Fruit fly (Drosophila melanogaster) whole organism, embryonic: ENCODE results near the gene Aatf.
A peak's percentile ranks its signal among the peaks of the same experiment; 100 is the strongest.

Experiments
- Abd-B ChIP-seq: fragments of 200-800 bp; sonication (Bioruptor generic); optimal IDR thresholded peaks from 2 replicates; lab custom pipeline; 2018; ENCODE audit warnings: missing biosample characterization, mild to moderate bottlenecking, missing genetic modification characterization, moderate library complexity
- BEAF-32 ChIP-seq: fragments of 200-800 bp; sonication (Bioruptor generic); optimal IDR thresholded peaks from 3 replicates; lab custom pipeline; 2017; ENCODE audit warnings: missing biosample characterization, missing genetic modification characterization, mild to moderate bottlenecking, moderate library complexity, missing genetic modification reagents
- Bgb ChIP-seq: fragments of 200-800 bp; sonication (Bioruptor generic); IDR thresholded peaks from 2 replicates; pipeline ENCODE4 v1.3.6; 2022; ENCODE audit warnings: missing biosample characterization, missing genetic modification characterization; ENCODE audit not compliant: partially characterized antibody
- CG10267 ChIP-seq: fragments of 200-800 bp; sonication (Bioruptor generic); optimal IDR thresholded peaks from 2 replicates; lab custom pipeline; 2018; ENCODE audit warnings: missing biosample characterization, mild to moderate bottlenecking, missing genetic modification characterization, moderate library complexity
- CG11247 ChIP-seq: fragments of 200-800 bp; sonication (Bioruptor generic); IDR thresholded peaks from 2 replicates; pipeline ENCODE4 v1.3.6; 2022; ENCODE audit warnings: missing biosample characterization, missing genetic modification characterization
- CG12659 ChIP-seq: fragments of 200-800 bp; sonication (Bioruptor generic); optimal IDR thresholded peaks from 3 replicates; lab custom pipeline; 2017; ENCODE audit warnings: mild to moderate bottlenecking, missing biosample characterization, missing genetic modification reagents, missing genetic modification characterization
- CG12744 ChIP-seq: fragments of 200-800 bp; sonication (Bioruptor generic); optimal IDR thresholded peaks from 2 replicates; lab custom pipeline; 2016; ENCODE audit warnings: missing biosample characterization, missing genetic modification characterization
- CG13287 ChIP-seq: fragments of 200-800 bp; sonication (Bioruptor generic); IDR thresholded peaks from 2 replicates; pipeline ENCODE4 v1.3.6; 2022; ENCODE audit warnings: missing biosample characterization, missing genetic modification characterization; ENCODE audit not compliant: partially characterized antibody
- CG14710 ChIP-seq: fragments of 200-800 bp; sonication (Bioruptor generic); optimal IDR thresholded peaks from 3 replicates; lab custom pipeline; 2019; ENCODE audit warnings: missing biosample characterization, mild to moderate bottlenecking, missing genetic modification characterization, moderate library complexity
- CG16813 ChIP-seq: fragments of 200-800 bp; sonication (Bioruptor generic); IDR thresholded peaks from 3 replicates; pipeline ENCODE4 v1.3.6; 2022; ENCODE audit warnings: missing biosample characterization, missing genetic modification characterization; ENCODE audit not compliant: partially characterized antibody
- CG1792 ChIP-seq: fragments of 200-800 bp; sonication (Bioruptor generic); optimal IDR thresholded peaks from 2 replicates; lab custom pipeline; 2016; ENCODE audit warnings: missing biosample characterization, missing genetic modification characterization
- CG2116 ChIP-seq: fragments of 200-800 bp; sonication (Bioruptor generic); optimal IDR thresholded peaks from 3 replicates; lab custom pipeline; 2018; ENCODE audit warnings: missing biosample characterization, mild to moderate bottlenecking, missing genetic modification characterization
- CG2129 ChIP-seq: fragments of 200-800 bp; sonication (Bioruptor generic); IDR thresholded peaks from 2 replicates; pipeline ENCODE4 v1.3.6; 2022; ENCODE audit warnings: missing biosample characterization, missing genetic modification characterization; ENCODE audit not compliant: partially characterized antibody
- CG3847 ChIP-seq: fragments of 200-800 bp; sonication (Bioruptor generic); IDR thresholded peaks from 2 replicates; pipeline ENCODE4 v1.3.6; 2022; ENCODE audit warnings: missing biosample characterization, missing genetic modification characterization
- CG3995 ChIP-seq: fragments of 200-800 bp; sonication (Bioruptor generic); optimal IDR thresholded peaks from 3 replicates; lab custom pipeline; 2016; ENCODE audit warnings: missing biosample characterization, missing genetic modification characterization
- CG4617 ChIP-seq: fragments of 200-800 bp; sonication (Bioruptor generic); optimal IDR thresholded peaks from 3 replicates; lab custom pipeline; 2016; ENCODE audit warnings: missing biosample characterization, missing genetic modification characterization, borderline replicate concordance
- CG6791 ChIP-seq: fragments of 200-800 bp; sonication (Bioruptor generic); IDR thresholded peaks from 3 replicates; pipeline ENCODE4 v1.3.6; 2022; ENCODE audit warnings: missing biosample characterization, missing genetic modification characterization; ENCODE audit not compliant: partially characterized antibody
- CG7963 ChIP-seq: fragments of 200-800 bp; sonication (Bioruptor generic); IDR thresholded peaks from 3 replicates; pipeline ENCODE4 v1.3.6; 2022; ENCODE audit warnings: missing biosample characterization, missing genetic modification characterization; ENCODE audit not compliant: partially characterized antibody
- CkIIα-i1 ChIP-seq: fragments of 200-800 bp; sonication (Bioruptor generic); IDR thresholded peaks from 2 replicates; pipeline ENCODE4 v1.3.6; 2022; ENCODE audit warnings: missing biosample characterization, missing genetic modification characterization
- D ChIP-seq, 2 experiments: fragments of 200-800 bp in 1 of 2; fragments of >200 bp in 1 of 2; sonication (Bioruptor generic) in 1 of 2; optimal IDR thresholded peaks; 2 replicates in 1 of 2; 3 replicates in 1 of 2; lab custom pipeline; 2017; ENCODE audit warnings: mild to moderate bottlenecking in 1 of 2, missing biosample characterization in 1 of 2, missing genetic modification characterization in 1 of 2, missing genetic modification reagents in 1 of 2
- Dll ChIP-seq: fragments of 200-800 bp; sonication (Bioruptor generic); IDR thresholded peaks from 4 replicates; pipeline ENCODE4 v1.3.6; 2022; ENCODE audit warnings: missing biosample characterization, missing genetic modification characterization; ENCODE audit not compliant: partially characterized antibody
- Doc3 ChIP-seq: fragments of 200-800 bp; sonication (Bioruptor generic); IDR thresholded peaks from 3 replicates; pipeline ENCODE4 v1.3.6; 2022; ENCODE audit warnings: missing biosample characterization, missing genetic modification characterization; ENCODE audit not compliant: partially characterized antibody
- Dp ChIP-seq: fragments of 200-800 bp; sonication (Bioruptor generic); optimal IDR thresholded peaks from 2 replicates; lab custom pipeline; 2018; ENCODE audit warnings: missing biosample characterization, mild to moderate bottlenecking, missing genetic modification characterization, moderate library complexity
- Dref ChIP-seq: fragments of 200-800 bp; sonication (Bioruptor generic); IDR thresholded peaks from 2 replicates; pipeline ENCODE4 v1.3.6; 2022; ENCODE audit warnings: missing biosample characterization, missing genetic modification characterization
- Elba2 ChIP-seq: fragments of 200-800 bp; sonication (Bioruptor generic); optimal IDR thresholded peaks from 3 replicates; lab custom pipeline; 2016; ENCODE audit warnings: missing biosample characterization, missing genetic modification characterization
- Ets97D ChIP-seq: fragments of 200-800 bp; sonication (Bioruptor generic); optimal IDR thresholded peaks from 3 replicates; lab custom pipeline; 2016; ENCODE audit warnings: missing biosample characterization, missing genetic modification characterization
- HLH4C ChIP-seq: fragments of 200-800 bp; sonication (Bioruptor generic); IDR thresholded peaks from 3 replicates; pipeline ENCODE4 v1.3.6; 2022; ENCODE audit warnings: missing biosample characterization, missing genetic modification characterization; ENCODE audit not compliant: partially characterized antibody
- Hmr ChIP-seq: fragments of 200-800 bp; sonication (Bioruptor generic); optimal IDR thresholded peaks from 3 replicates; lab custom pipeline; 2017; ENCODE audit warnings: mild to moderate bottlenecking, missing biosample characterization, missing genetic modification reagents, missing genetic modification characterization
- Kr ChIP-seq: fragments of 200-800 bp; sonication (Bioruptor generic); optimal IDR thresholded peaks from 2 replicates; lab custom pipeline; 2017; ENCODE audit warnings: missing biosample characterization, mild to moderate bottlenecking, missing genetic modification characterization
- MESR4 ChIP-seq: fragments of 200-800 bp; sonication (Bioruptor generic); optimal IDR thresholded peaks from 2 replicates; lab custom pipeline; 2018; ENCODE audit warnings: missing biosample characterization, mild to moderate bottlenecking, missing genetic modification characterization, moderate library complexity
- Sry-δ ChIP-seq: fragments of 200-800 bp; sonication (Bioruptor generic); optimal IDR thresholded peaks from 2 replicates; lab custom pipeline; 2016; ENCODE audit warnings: missing biosample characterization, missing genetic modification characterization
- amos ChIP-seq: fragments of 200-800 bp; sonication (Bioruptor generic); IDR thresholded peaks from 2 replicates; pipeline ENCODE4 v1.3.6; 2022; ENCODE audit warnings: missing biosample characterization, missing genetic modification characterization; ENCODE audit not compliant: partially characterized antibody
- ato ChIP-seq: fragments of 200-800 bp; sonication (Bioruptor generic); IDR thresholded peaks from 2 replicates; pipeline ENCODE4 v1.3.6; 2022; ENCODE audit warnings: missing biosample characterization, missing genetic modification characterization; ENCODE audit not compliant: partially characterized antibody
- bbx ChIP-seq: fragments of 200-800 bp; sonication (Bioruptor generic); IDR thresholded peaks from 2 replicates; pipeline ENCODE4 v1.3.6; 2022; ENCODE audit warnings: missing biosample characterization, missing genetic modification characterization; ENCODE audit not compliant: partially characterized antibody
- cwo ChIP-seq: fragments of 200-800 bp; sonication (Bioruptor generic); optimal IDR thresholded peaks from 3 replicates; lab custom pipeline; 2017; ENCODE audit warnings: missing biosample characterization, missing genetic modification characterization, mild to moderate bottlenecking, moderate library complexity, missing genetic modification reagents
- fd102C ChIP-seq: fragments of 200-800 bp; sonication (Bioruptor generic); optimal IDR thresholded peaks from 2 replicates; lab custom pipeline; 2018; ENCODE audit warnings: missing biosample characterization, mild to moderate bottlenecking, missing genetic modification characterization, moderate library complexity
- gfzf ChIP-seq: fragments of 200-800 bp; sonication (Bioruptor generic); optimal IDR thresholded peaks from 2 replicates; lab custom pipeline; 2016; ENCODE audit warnings: missing biosample characterization, mild to moderate bottlenecking, missing genetic modification characterization, moderate library complexity
- nerfin-2 ChIP-seq: fragments of 200-800 bp; sonication (Bioruptor generic); IDR thresholded peaks from 2 replicates; pipeline ENCODE4 v1.3.6; 2022; ENCODE audit warnings: missing biosample characterization, missing genetic modification characterization; ENCODE audit not compliant: partially characterized antibody
- onecut ChIP-seq: fragments of 200-800 bp; sonication (Bioruptor generic); IDR thresholded peaks from 2 replicates; pipeline ENCODE4 v1.3.6; 2022; ENCODE audit warnings: missing biosample characterization, missing genetic modification characterization
- pho ChIP-seq: fragments of 200-800 bp; sonication (Bioruptor generic); optimal IDR thresholded peaks from 2 replicates; lab custom pipeline; 2016; ENCODE audit warnings: missing biosample characterization, missing genetic modification characterization
- pzg ChIP-seq: fragments of 200-800 bp; sonication (Bioruptor generic); optimal IDR thresholded peaks from 3 replicates; lab custom pipeline; 2018; ENCODE audit warnings: missing biosample characterization, mild to moderate bottlenecking, missing genetic modification characterization, moderate library complexity
- slou ChIP-seq: fragments of 200-800 bp; sonication (Bioruptor generic); optimal IDR thresholded peaks from 3 replicates; lab custom pipeline; 2016; ENCODE audit warnings: missing biosample characterization, missing genetic modification characterization
- sna ChIP-seq: fragments of 200-800 bp; sonication (Bioruptor generic); IDR thresholded peaks from 2 replicates; pipeline ENCODE4 v1.3.6; 2022; ENCODE audit warnings: missing biosample characterization, missing genetic modification characterization; ENCODE audit not compliant: partially characterized antibody
- stwl ChIP-seq: fragments of 200-800 bp; sonication (Bioruptor generic); optimal IDR thresholded peaks from 3 replicates; lab custom pipeline; 2018; ENCODE audit warnings: missing biosample characterization, mild to moderate bottlenecking, missing genetic modification characterization, moderate library complexity
- tap ChIP-seq: fragments of 200-800 bp; optimal IDR thresholded peaks from 3 replicates; lab custom pipeline; 2019; ENCODE audit warnings: missing biosample characterization, mild to moderate bottlenecking, missing genetic modification characterization, moderate library complexity
- tgo ChIP-seq: fragments of 200-800 bp; sonication (Bioruptor generic); IDR thresholded peaks from 3 replicates; pipeline ENCODE4 v1.3.6; 2022; ENCODE audit warnings: missing biosample characterization, missing genetic modification characterization
- zfh1 ChIP-seq: fragments of 200-800 bp; sonication (Bioruptor generic); IDR thresholded peaks from 3 replicates; pipeline ENCODE4 v1.3.6; 2022; ENCODE audit warnings: missing biosample characterization, missing genetic modification characterization

Gene Aatf

DNA sequence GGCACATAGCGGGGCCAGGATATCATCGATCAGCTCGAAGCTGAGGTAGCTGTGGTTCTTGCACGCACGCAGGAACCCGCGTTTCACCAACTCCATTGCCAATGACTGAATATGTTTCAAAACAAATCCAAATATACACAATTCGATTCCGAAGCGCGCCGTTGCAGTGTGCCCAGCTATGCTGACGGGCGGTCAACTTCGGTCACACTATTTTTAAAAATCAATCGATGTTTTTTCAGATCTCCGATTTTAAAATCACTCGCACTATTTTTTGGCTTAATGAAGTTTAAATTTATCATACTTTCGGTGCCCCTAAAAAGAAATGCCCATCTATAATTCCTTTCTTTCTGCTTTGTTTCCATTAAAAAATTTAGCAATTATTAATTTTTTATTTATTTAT, 40.0 kb upstream of the Aatf start, which contains the start of gene Nse1 (continued):
- TF ChIP-seq CG16813 (GFP tag; lab: Robert Waterston, UW) (peak; percentile 71), sna (peak; percentile 78), bbx (GFP tag; lab: Robert Waterston, UW) (peak; percentile 79), fd102C (GFP tag; lab: Kevin White, UChicago) (no peak), CG14710 (tag; lab: Kevin White, UChicago) (peak; percentile 38), CG12744 (no peak), gfzf (peak; percentile 73), pzg (GFP tag; lab: Kevin White, UChicago) (peak; percentile 82), zfh1 (GFP tag; lab: Robert Waterston, UW) (no peak), Abd-B (GFP tag; lab: Kevin White, UChicago) (no peak), CG13287 (peak; percentile 83), tgo (GFP tag; lab: Robert Waterston, UW) (no peak), Ets97D (GFP tag; lab: Kevin White, UChicago) (peak; percentile 46), Sry-δ (peak; percentile 84), CG10267 (tag; lab: Kevin White, UChicago) (peak; percentile 32), BEAF-32 (peak; percentile 79), CG3847 (GFP tag; lab: Robert Waterston, UW) (peak; percentile 92), CG2116 (GFP tag; lab: Kevin White, UChicago) (peak; percentile 39), ato (GFP tag; lab: Robert Waterston, UW) (peak; percentile 33; the same call in 1 of the 2 replicates), tap (no peak), Dll (GFP tag; lab: Robert Waterston, UW) (peak; percentile 75; the same call in 3 of the 4 replicates), CG11247 (GFP tag; lab: Robert Waterston, UW) (no peak), CG3995 (GFP tag; lab: Kevin White, UChicago) (peak; percentile 84), CG6791 (peak; percentile 75), CkIIα-i1 (no peak), Kr (GFP tag; lab: Kevin White, UChicago) (no peak), MESR4 (GFP tag; lab: Kevin White, UChicago) (peak; percentile 22), CG2129 (peak; percentile 38; the same call in 1 of the 2 replicates), Hmr (no peak), amos (GFP tag; lab: Robert Waterston, UW) (peak; percentile 79), Doc3 (GFP tag; lab: Robert Waterston, UW) (peak; percentile 61), CG1792 (no peak), stwl (tag; lab: Kevin White, UChicago) (peak; percentile 72), Dp (peak; percentile 94), Bgb (GFP tag; lab: Robert Waterston, UW) (peak; percentile 83), CG4617 (GFP tag; lab: Kevin White, UChicago) (peak; percentile 9), Dref (GFP tag; lab: Robert Waterston, UW) (peak; percentile 76), pho (GFP tag; lab: Kevin White, UChicago) (no peak), CG7963 (GFP tag; lab: Robert Waterston, UW) (peak; percentile 64; the same call in 2 of the 3 replicates), Elba2 (GFP tag; lab: Kevin White, UChicago) (peak; percentile 85), HLH4C (GFP tag; lab: Robert Waterston, UW) (peak; percentile 55), cwo (GFP tag; lab: Kevin White, UChicago) (no peak), nerfin-2 (GFP tag; lab: Robert Waterston, UW) (0 out of 2 replicates have a peak, but pooled peaks have one; percentile 36), slou (GFP tag; lab: Kevin White, UChicago) (no peak), D (optimal IDR thresholded peaks at IDR 0.05; lab: Kevin White, UChicago) (peak; percentile 11), D (GFP tag; optimal IDR thresholded peaks at IDR 0.05; lab: Kevin White, UChicago) (no peak), onecut (GFP tag; lab: Robert Waterston, UW) (peak; percentile 52), CG12659 (peak; percentile 20)
